Worm (Caenorhabditis elegans): ENCODE results near the gene F54H5.2.

DNA sequence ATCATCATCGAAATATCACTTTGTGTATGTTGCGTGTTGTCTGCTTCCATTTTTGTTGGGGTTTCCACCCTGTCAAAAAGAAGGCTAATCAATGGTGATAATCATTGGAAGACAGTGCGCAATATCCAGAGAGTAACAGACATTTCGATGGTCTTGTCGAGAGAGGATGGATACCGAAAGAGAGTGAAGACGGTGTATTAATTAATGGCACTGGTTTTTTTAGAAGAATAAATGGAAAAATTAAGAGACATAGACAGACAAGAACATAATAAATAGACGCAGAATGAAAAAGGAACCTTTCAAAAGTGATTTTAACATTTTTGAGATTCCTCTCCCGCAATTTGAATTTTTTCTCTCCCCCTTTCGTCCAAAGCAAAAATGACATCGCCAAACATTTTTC lies 8.3 kb upstream of the F54H5.2 start:
- no peak for TF ChIP-seq him-1 (tag; optimal IDR thresholded peaks at IDR 0.05)
- TF ChIP-seq W03F9.2 (tag; optimal IDR thresholded peaks at IDR 0.05), result no peak
- no peak for TF ChIP-seq dao-5 (tag; optimal IDR thresholded peaks at IDR 0.05)
